Fruit fly (Drosophila melanogaster) S2 (cell line): ENCODE data around the gene Prp18.

Experiments used
- CG8478 ChIP-seq: fragments of >200 bp; optimal IDR thresholded peaks from 2 replicates; lab custom pipeline; 2018
- CTCF ChIP-seq, 2 experiments: fragments of >200 bp; optimal IDR thresholded peaks; 2 replicates each; lab custom pipeline; 2018

DNA sequence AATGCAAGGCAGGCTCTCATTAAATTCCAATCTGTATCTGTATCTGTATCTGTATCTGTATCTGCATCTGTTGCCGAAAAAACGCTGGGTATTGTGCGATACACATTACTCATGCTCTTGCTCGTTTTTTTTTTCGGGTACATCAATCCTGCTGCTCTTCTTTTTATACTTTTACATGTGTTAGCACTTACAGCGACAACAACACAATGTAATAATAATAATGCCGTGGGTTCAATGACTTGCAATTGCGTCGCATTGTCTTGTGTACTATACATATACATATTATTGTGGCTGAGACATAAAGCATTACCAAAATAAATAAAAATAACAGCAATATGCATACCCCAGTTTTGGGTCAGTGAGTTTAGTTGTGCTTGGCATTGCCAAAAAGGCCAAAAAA is 23.8 kb upstream of the Prp18 start:
- TF ChIP-seq CG8478 (no peak), CTCF (optimal IDR thresholded peaks at IDR 0.05; lab: Kevin White, UChicago) (no peak)
